Worm (Caenorhabditis elegans): ENCODE measurements around the gene slc-36.5.

DNA sequence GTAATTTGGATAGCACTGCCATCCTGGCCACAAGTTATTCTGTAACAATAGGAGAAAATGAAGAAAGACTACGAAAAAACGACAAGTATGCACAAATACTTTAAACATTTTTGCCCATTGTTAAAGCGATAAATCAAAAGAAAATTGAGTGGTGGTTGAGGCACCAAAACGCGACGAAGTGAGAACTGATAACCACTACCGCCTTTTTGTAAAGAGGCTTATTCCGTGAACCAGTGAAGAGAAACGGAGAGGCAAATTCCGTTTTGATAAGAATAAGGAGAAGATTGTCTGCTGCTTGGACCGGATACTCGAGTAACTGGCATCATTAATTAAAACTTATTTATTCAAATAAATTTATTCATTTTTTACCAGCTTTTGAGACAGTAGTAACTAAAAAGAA is 6.9 kb upstream of the slc-36.5 start, which contains the start of gene pmp-1:
- TF ChIP-seq pha-4 (GFP tag; IDR thresholded peaks at IDR 0.05) (no peak), pha-4 (tag; optimal IDR thresholded peaks at IDR 0.05) (no peak), skn-1 (tag; optimal IDR thresholded peaks at IDR 0.05) (no peak), lin-15B (tag; optimal IDR thresholded peaks at IDR 0.05) (no peak), ztf-7 (tag; optimal IDR thresholded peaks at IDR 0.05) (no peak), daf-12 (tag; optimal IDR thresholded peaks at IDR 0.05) (no peak), nhr-76 (tag; optimal IDR thresholded peaks at IDR 0.05) (no peak), tag-97 (GFP tag; IDR thresholded peaks at IDR 0.05) (no peak), ceh-28 (tag; optimal IDR thresholded peaks at IDR 0.05) (no peak), unc-130 (GFP tag; optimal IDR thresholded peaks at IDR 0.05) (no peak), mes-2 (tag; optimal IDR thresholded peaks at IDR 0.05; ENCODE audit: poor library complexity, severe bottlenecking) (no peak), unc-62 (GFP tag; optimal IDR thresholded peaks at IDR 0.05 in 1 of 2) (no peak), unc-62 (tag; optimal IDR thresholded peaks at IDR 0.05) (no peak), snpc-4 (tag; optimal IDR thresholded peaks at IDR 0.05) (no peak), aly-2 (tag; optimal IDR thresholded peaks at IDR 0.05) (no peak), zag-1 (tag; optimal IDR thresholded peaks at IDR 0.05) (no peak)
